Worm (Caenorhabditis elegans): ENCODE results near the gene C49C3.9.
"Not testable (repeated sequence)": the region's sequence is repeated elsewhere in the genome, so short reads cannot be mapped to it uniquely, and the experiment has no call there.

ce11 chrIV:17307223-17307622 is 34.9 kb downstream of the C49C3.9 start, which contains the start of gene T28F3.8:
- TF ChIP-seq ama-1 (optimal IDR thresholded peaks at IDR 0.05); zag-1 (tag; optimal IDR thresholded peaks at IDR 0.05); nfya-1 (tag; optimal IDR thresholded peaks at IDR 0.05; ENCODE audit: insufficient read depth); unc-62 (GFP tag; optimal IDR thresholded peaks at IDR 0.05); fos-1 (tag; optimal IDR thresholded peaks at IDR 0.05); nhr-12 (tag; optimal IDR thresholded peaks at IDR 0.05); lin-39 (tag; optimal IDR thresholded peaks at IDR 0.05); pha-4 (tag; optimal IDR thresholded peaks at IDR 0.05); elt-3 (tag; optimal IDR thresholded peaks at IDR 0.05); egl-27 (tag; optimal IDR thresholded peaks at IDR 0.05): not testable (repeated sequence)
- peak; percentile 26 for TF ChIP-seq elt-2 (tag; optimal IDR thresholded peaks at IDR 0.05)

Data from whole organism, L3 larva.